Worm (Caenorhabditis elegans) whole organism, L1 larva: Measurements from ENCODE around the gene dyn-1.

Source experiments
- C04F5.9 ChIP-seq: sonication (generic microtip); optimal IDR thresholded peaks from 2 replicates; lab custom pipeline; 2016; ENCODE audit warnings: missing genetic modification characterization, missing compliant biosample characterization
- alr-1 ChIP-seq: fragments of 200-800 bp; sonication (Bioruptor generic); optimal IDR thresholded peaks from 2 replicates; lab custom pipeline; 2018; ENCODE audit warnings: borderline replicate concordance, mild to moderate bottlenecking, missing genetic modification characterization, missing compliant biosample characterization
- ceh-63 ChIP-seq: fragments of 200-800 bp; sonication (Bioruptor generic); optimal IDR thresholded peaks from 2 replicates; lab custom pipeline; 2018; ENCODE audit warnings: mild to moderate bottlenecking, missing genetic modification characterization, missing compliant biosample characterization
- elt-2 ChIP-seq: sonication (generic microtip); optimal IDR thresholded peaks from 2 replicates; lab custom pipeline; 2016; ENCODE audit warnings: missing genetic modification characterization, mild to moderate bottlenecking, inconsistent platforms, missing compliant biosample characterization, missing genetic modification reagents
- fos-1 ChIP-seq: fragments of 150-350 bp; optimal IDR thresholded peaks from 2 replicates; lab custom pipeline; 2014; ENCODE audit warnings: missing biosample characterization, missing genetic modification characterization
- lin-39 ChIP-seq: fragments of 150-350 bp; optimal IDR thresholded peaks from 2 replicates; lab custom pipeline; 2014; ENCODE audit warnings: missing biosample characterization, missing genetic modification reagents, missing genetic modification characterization
- nhr-11 ChIP-seq: fragments of 150-350 bp; optimal IDR thresholded peaks from 2 replicates; lab custom pipeline; 2014; ENCODE audit warnings: missing biosample characterization, missing genetic modification characterization
- rnt-1 ChIP-seq: sonication (generic microtip); optimal IDR thresholded peaks from 2 replicates; lab custom pipeline; 2016; ENCODE audit warnings: mild to moderate bottlenecking, missing genetic modification characterization, moderate library complexity, missing compliant biosample characterization
- sptf-1 ChIP-seq: fragments of 150-350 bp; optimal IDR thresholded peaks from 2 replicates; lab custom pipeline; 2014; ENCODE audit warnings: missing biosample characterization, missing genetic modification characterization
- unc-62 ChIP-seq: fragments of 150-350 bp; optimal IDR thresholded peaks from 2 replicates; lab custom pipeline; 2014; ENCODE audit warnings: missing biosample characterization, missing genetic modification reagents, missing genetic modification characterization
- unc-98 ChIP-seq: fragments of 200-800 bp; sonication (Bioruptor generic); IDR thresholded peaks from 2 replicates; pipeline ENCODE4 v1.3.6; 2022; ENCODE audit warnings: missing genetic modification characterization, missing compliant biosample characterization
- ztf-4 ChIP-seq: fragments of 150-350 bp; optimal IDR thresholded peaks from 2 replicates; lab custom pipeline; 2014; ENCODE audit warnings: missing biosample characterization, missing genetic modification characterization

DNA sequence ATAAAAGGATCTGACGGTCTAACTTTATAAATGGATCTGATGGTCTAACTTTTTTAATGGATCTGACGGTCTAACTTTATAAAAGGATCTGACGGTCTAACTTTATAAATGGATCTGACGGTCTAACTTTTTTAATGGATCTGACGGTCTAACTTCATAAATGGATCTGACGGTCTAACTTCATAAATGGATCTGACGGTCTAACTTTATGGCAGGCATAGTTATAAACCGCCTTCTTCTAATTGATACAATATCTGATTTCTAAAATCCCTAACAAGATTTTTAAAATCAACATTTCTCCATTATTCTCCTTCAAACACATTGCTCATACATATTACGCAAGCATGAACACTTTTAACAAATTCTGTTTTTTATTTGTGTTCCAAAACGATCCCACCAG is 28.4 kb downstream of the dyn-1 start, which contains the start of gene K09A9.8:
- TF ChIP-seq alr-1 (tag; lab: Kevin White, UChicago) (no peak), fos-1 (tag; lab: Kevin White, UChicago) (no peak), unc-98 (no peak), elt-2 (tag; lab: Kevin White, UChicago) (no peak), C04F5.9 (tag; lab: Kevin White, UChicago) (no peak), rnt-1 (no peak), ceh-63 (GFP tag; lab: Kevin White, UChicago) (no peak), sptf-1 (tag; lab: Kevin White, UChicago) (no peak), ztf-4 (tag; lab: Kevin White, UChicago) (no peak), unc-62 (GFP tag; lab: Kevin White, UChicago) (no peak), nhr-11 (tag; lab: Kevin White, UChicago) (no peak), lin-39 (tag; lab: Kevin White, UChicago) (no peak)
